Worm (Caenorhabditis elegans) whole organism, L3 larva: ENCODE measurements around the gene tnt-3.

Experiments used
- ZK546.5 ChIP-seq: sonication (generic microtip); optimal IDR thresholded peaks from 2 replicates; lab custom pipeline; 2017; ENCODE audit warnings: missing biosample characterization, missing genetic modification characterization
- ceh-16 ChIP-seq: sonication (generic microtip); optimal IDR thresholded peaks from 2 replicates; lab custom pipeline; 2017; ENCODE audit warnings: missing biosample characterization, missing genetic modification characterization
- ceh-28 ChIP-seq: fragments of 150-350 bp; optimal IDR thresholded peaks from 2 replicates; lab custom pipeline; 2014; ENCODE audit warnings: missing biosample characterization, missing genetic modification reagents, missing genetic modification characterization
- ceh-82 ChIP-seq: fragments of 150-350 bp; optimal IDR thresholded peaks from 2 replicates; lab custom pipeline; 2014; ENCODE audit warnings: missing biosample characterization, missing genetic modification characterization
- daf-12 ChIP-seq: fragments of 150-350 bp; optimal IDR thresholded peaks from 2 replicates; lab custom pipeline; 2014; ENCODE audit warnings: missing biosample characterization, missing genetic modification reagents, missing genetic modification characterization
- elt-2 ChIP-seq: sonication (generic microtip); optimal IDR thresholded peaks from 2 replicates; lab custom pipeline; 2016; ENCODE audit warnings: missing genetic modification reagents, mild to moderate bottlenecking, missing genetic modification characterization, missing compliant biosample characterization
- elt-3 ChIP-seq, 3 experiments: fragments of 150-350 bp in 1 of 3; sonication (generic microtip) in 2 of 3; optimal IDR thresholded peaks; 2 replicates in 2 of 3; 4 replicates in 1 of 3; lab custom pipeline; 2014 to 2017; ENCODE audit warnings: missing biosample characterization in 3 of 3, missing genetic modification characterization in 3 of 3
- hmg-11 ChIP-seq: sonication (generic microtip); optimal IDR thresholded peaks from 2 replicates; lab custom pipeline; 2016; ENCODE audit warnings: missing genetic modification characterization, missing compliant biosample characterization
- jun-1 ChIP-seq: fragments of 150-350 bp; optimal IDR thresholded peaks from 2 replicates; lab custom pipeline; 2014; ENCODE audit warnings: missing biosample characterization, missing genetic modification reagents, missing genetic modification characterization
- lin-15B ChIP-seq: fragments of 150-350 bp; optimal IDR thresholded peaks from 2 replicates; lab custom pipeline; 2014; ENCODE audit warnings: missing biosample characterization, missing genetic modification characterization
- lin-39 ChIP-seq: fragments of 150-350 bp; optimal IDR thresholded peaks from 2 replicates; lab custom pipeline; 2018; ENCODE audit warnings: missing biosample characterization, missing genetic modification reagents, missing genetic modification characterization
- lsy-12 ChIP-seq: sonication (generic microtip); optimal IDR thresholded peaks from 2 replicates; lab custom pipeline; 2016; ENCODE audit warnings: mild to moderate bottlenecking, missing genetic modification characterization, missing compliant biosample characterization
- mdl-1 ChIP-seq: fragments of 150-350 bp; optimal IDR thresholded peaks from 2 replicates; lab custom pipeline; 2014; ENCODE audit warnings: missing biosample characterization, missing genetic modification characterization
- mml-1 ChIP-seq: fragments of 150-350 bp; sonication (generic microtip); optimal IDR thresholded peaks from 3 replicates; lab custom pipeline; 2014; ENCODE audit warnings: missing biosample characterization, missing genetic modification characterization
- nfya-1 ChIP-seq: sonication (generic microtip); optimal IDR thresholded peaks from 2 replicates; lab custom pipeline; 2017; ENCODE audit warnings: missing genetic modification characterization, mild to moderate bottlenecking, missing compliant biosample characterization, antibody characterized with exemption, moderate library complexity; ENCODE audit not compliant: insufficient read depth
- nhr-12 ChIP-seq: fragments of 150-350 bp; optimal IDR thresholded peaks from 2 replicates; lab custom pipeline; 2014; ENCODE audit warnings: missing biosample characterization, missing genetic modification characterization
- nhr-23 ChIP-seq: fragments of 150-350 bp; optimal IDR thresholded peaks from 2 replicates; lab custom pipeline; 2014; ENCODE audit warnings: missing biosample characterization, missing genetic modification reagents, missing genetic modification characterization
- nhr-25 ChIP-seq: sonication (generic microtip); optimal IDR thresholded peaks from 2 replicates; lab custom pipeline; 2017; ENCODE audit warnings: missing biosample characterization, missing genetic modification characterization
- nhr-43 ChIP-seq: sonication (generic microtip); optimal IDR thresholded peaks from 2 replicates; lab custom pipeline; 2016; ENCODE audit warnings: mild to moderate bottlenecking, missing genetic modification characterization, missing compliant biosample characterization; ENCODE audit not compliant: poor library complexity, severe bottlenecking
- nhr-67 ChIP-seq: fragments of 150-350 bp; optimal IDR thresholded peaks from 2 replicates; lab custom pipeline; 2014; ENCODE audit warnings: missing biosample characterization, missing genetic modification characterization
- nhr-76 ChIP-seq: fragments of 150-350 bp; sonication (generic microtip); optimal IDR thresholded peaks from 5 replicates; lab custom pipeline; 2014; ENCODE audit warnings: missing biosample characterization, missing genetic modification characterization
- pha-4 ChIP-seq: fragments of 150-350 bp; optimal IDR thresholded peaks from 2 replicates; lab custom pipeline; 2014; ENCODE audit warnings: missing biosample characterization, missing genetic modification reagents, missing genetic modification characterization
- pqm-1 ChIP-seq: fragments of 150-350 bp; optimal IDR thresholded peaks from 2 replicates; lab custom pipeline; 2017; ENCODE audit warnings: missing biosample characterization, missing genetic modification characterization, inconsistent platforms
- skn-1 ChIP-seq: fragments of 150-350 bp; optimal IDR thresholded peaks from 2 replicates; lab custom pipeline; 2014; ENCODE audit warnings: missing biosample characterization, missing genetic modification characterization
- unc-39 ChIP-seq: sonication (generic microtip); optimal IDR thresholded peaks from 4 replicates; lab custom pipeline; 2017; ENCODE audit warnings: missing biosample characterization, missing genetic modification characterization
- unc-62 ChIP-seq: fragments of 150-350 bp; sonication (generic microtip); optimal IDR thresholded peaks from 4 replicates; lab custom pipeline; 2014; ENCODE audit warnings: missing biosample characterization, missing genetic modification reagents, missing genetic modification characterization
- ztf-11 ChIP-seq: fragments of 150-350 bp; optimal IDR thresholded peaks from 2 replicates; lab custom pipeline; 2014; ENCODE audit warnings: missing biosample characterization, missing genetic modification characterization
- ztf-4 ChIP-seq: fragments of 150-350 bp; optimal IDR thresholded peaks from 2 replicates; lab custom pipeline; 2014; ENCODE audit warnings: missing biosample characterization, missing genetic modification characterization

The tnt-3 gene

DNA sequence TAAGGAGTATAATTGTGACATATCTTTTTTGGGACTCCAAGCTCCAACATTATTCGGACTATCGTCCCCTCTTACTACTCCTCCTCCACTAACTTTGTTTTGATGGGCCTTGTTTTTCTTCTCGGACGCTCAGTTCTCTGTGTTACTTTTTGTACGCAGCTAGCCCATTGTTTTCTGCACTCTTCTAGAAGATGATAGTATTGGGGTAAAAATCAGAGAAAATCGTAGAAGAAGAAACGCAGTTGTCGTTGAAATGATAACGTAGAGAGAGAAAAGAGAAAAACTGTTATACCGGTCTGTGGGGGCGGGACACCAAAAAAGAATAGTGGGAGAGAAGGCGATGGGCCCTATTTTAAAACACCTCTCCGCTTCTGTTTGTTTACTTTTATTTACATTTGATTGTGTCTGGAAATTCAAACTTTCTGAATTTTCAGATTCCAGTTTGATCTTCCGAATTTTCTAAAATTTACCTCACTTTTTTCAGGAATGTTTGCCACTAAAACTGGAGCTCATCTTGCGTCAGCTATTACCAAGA, 40.7 kb upstream of the tnt-3 start, which contains the start of gene F45E1.4:
Gene F45E1.4 (plus strand): TSS at position 485 of the 535 bp plus-strand sequence.
- TF ChIP-seq elt-3 (tag; optimal IDR thresholded peaks at IDR 0.05; lab: Kevin White, UChicago), result peak in 1 of 3 experiments; percentile 54
- no peak for TF ChIP-seq ceh-82
- TF ChIP-seq nhr-23 (tag; lab: Kevin White, UChicago), result peak; percentile 37
- no peak for TF ChIP-seq pha-4 (tag; lab: Kevin White, UChicago)
- TF ChIP-seq ceh-28 (tag; lab: Kevin White, UChicago), result peak; percentile 70
- peak; percentile 21 for TF ChIP-seq nhr-43

ce11 chrX:7984742-7985141, 39.8 kb upstream of the tnt-3 start:
- TF ChIP-seq nhr-25 (tag; lab: Kevin White, UChicago) (peak; percentile 61), mml-1 (tag; lab: Kevin White, UChicago) (no peak)

DNA sequence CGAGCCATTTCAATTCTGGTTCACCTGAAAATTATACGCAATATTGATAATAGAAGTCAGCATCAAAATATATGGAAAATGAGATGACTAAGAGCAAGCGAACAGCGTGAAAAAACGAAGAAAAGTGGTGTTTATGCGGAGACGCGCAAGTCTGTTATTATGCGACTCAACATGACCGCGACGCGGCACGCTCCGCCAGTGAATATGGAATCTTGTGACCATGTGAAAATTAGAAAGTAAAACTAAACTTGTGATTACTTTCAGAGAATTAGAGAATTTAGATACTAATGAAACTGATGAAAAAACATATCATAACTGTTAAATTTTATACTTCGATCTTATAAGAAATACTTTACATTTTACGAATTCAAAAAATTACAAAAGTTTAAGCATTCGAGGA, 37.1 kb upstream of the tnt-3 start, which contains the start of gene his-71:
Gene his-71 (minus strand): TSS at position 24 of the 400 bp plus-strand sequence.
- TF ChIP-seq hmg-11 (tag; lab: Kevin White, UChicago) (no peak), mdl-1 (no peak), ztf-11 (tag; lab: Kevin White, UChicago) (no peak), ztf-4 (tag; lab: Kevin White, UChicago) (no peak), lin-15B (no peak), ZK546.5 (tag; lab: Kevin White, UChicago) (no peak), nhr-23 (tag; lab: Kevin White, UChicago) (no peak)
- TF ChIP-seq, all 47 proteins: peak for 0

- TF ChIP-seq mml-1 (tag; lab: Kevin White, UChicago), result no peak
These were observed 32.6 kb upstream of the tnt-3 start for ce11 chrX:7977452-7977851.

- no peak for TF ChIP-seq unc-62
- no peak for TF ChIP-seq daf-12 (tag; lab: Kevin White, UChicago)
These were observed 31.5 kb upstream of the tnt-3 start, which contains the start of gene F45E1.5 for ce11 chrX:7976400-7976799. TSS of gene F45E1.5 (plus strand) at chrX:7976700.

DNA sequence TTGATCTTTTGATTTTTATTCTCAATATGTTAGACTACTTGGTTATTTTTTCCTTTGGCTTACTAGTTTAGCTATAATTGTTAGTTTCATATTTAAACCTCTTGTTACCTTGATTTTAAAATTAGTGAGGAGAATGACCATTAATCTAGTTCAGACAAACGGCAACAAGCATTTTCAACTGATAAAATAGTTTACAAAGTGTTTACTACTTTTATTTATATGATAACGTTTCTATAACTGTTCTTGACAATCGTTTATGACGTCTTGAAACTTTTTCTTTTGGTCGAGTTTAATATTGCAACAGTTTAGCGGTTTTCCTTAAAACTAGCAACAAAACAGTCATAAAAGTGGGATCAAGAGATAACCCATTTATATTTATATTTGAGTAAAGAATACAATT, 30.8 kb upstream of the tnt-3 start:
- TF ChIP-seq mdl-1 (no peak), elt-2 (tag; lab: Kevin White, UChicago) (peak; percentile 45), pha-4 (tag; lab: Kevin White, UChicago) (peak; percentile 24), mml-1 (tag; lab: Kevin White, UChicago) (no peak), pqm-1 (tag; lab: Kevin White, UChicago) (peak; percentile 65)

- TF ChIP-seq lsy-12 (tag; lab: Kevin White, UChicago), result no peak
- TF ChIP-seq lin-15B, result no peak
These were observed 23.6 kb upstream of the tnt-3 start for ce11 chrX:7968537-7968936.

- TF ChIP-seq ceh-16 (no peak), nhr-23 (tag; lab: Kevin White, UChicago) (peak; percentile 0), lin-39 (tag; lab: Kevin White, UChicago) (peak; percentile 53)
These were observed 20.6 kb upstream of the tnt-3 start for ce11 chrX:7965449-7965848.

- TF ChIP-seq lsy-12 (tag; lab: Kevin White, UChicago), result no peak
- peak; percentile 19 for TF ChIP-seq unc-62
These were observed 19.1 kb upstream of the tnt-3 start for ce11 chrX:7964022-7964421.

- TF ChIP-seq pqm-1 (tag; lab: Kevin White, UChicago) (peak; percentile 97), ztf-4 (tag; lab: Kevin White, UChicago) (no peak), hmg-11 (tag; lab: Kevin White, UChicago) (peak; percentile 51), elt-2 (tag; lab: Kevin White, UChicago) (peak; percentile 99), nfya-1 (tag; lab: Kevin White, UChicago) (peak; percentile 38), nhr-76 (tag; lab: Kevin White, UChicago) (no peak), skn-1 (tag; lab: Kevin White, UChicago) (peak; percentile 47), ceh-28 (tag; lab: Kevin White, UChicago) (peak; percentile 70), nhr-12 (tag; lab: Kevin White, UChicago) (no peak), nhr-25 (tag; lab: Kevin White, UChicago) (peak; percentile 56), nhr-23 (tag; lab: Kevin White, UChicago) (peak; percentile 55), lin-39 (tag; lab: Kevin White, UChicago) (peak; percentile 69), lin-15B (no peak), pha-4 (tag; lab: Kevin White, UChicago) (peak; percentile 60), unc-39 (tag; lab: Kevin White, UChicago) (no peak), nhr-67 (no peak), jun-1 (tag; lab: Kevin White, UChicago) (peak; percentile 63), elt-3 (tag; optimal IDR thresholded peaks at IDR 0.05; lab: Kevin White, UChicago) (no peak)
These were observed 17.2 kb upstream of the tnt-3 start for ce11 chrX:7962056-7962485.
